Worm (Caenorhabditis elegans): ENCODE measurements around the gene F28B4.3.

The F28B4.3 gene

DNA sequence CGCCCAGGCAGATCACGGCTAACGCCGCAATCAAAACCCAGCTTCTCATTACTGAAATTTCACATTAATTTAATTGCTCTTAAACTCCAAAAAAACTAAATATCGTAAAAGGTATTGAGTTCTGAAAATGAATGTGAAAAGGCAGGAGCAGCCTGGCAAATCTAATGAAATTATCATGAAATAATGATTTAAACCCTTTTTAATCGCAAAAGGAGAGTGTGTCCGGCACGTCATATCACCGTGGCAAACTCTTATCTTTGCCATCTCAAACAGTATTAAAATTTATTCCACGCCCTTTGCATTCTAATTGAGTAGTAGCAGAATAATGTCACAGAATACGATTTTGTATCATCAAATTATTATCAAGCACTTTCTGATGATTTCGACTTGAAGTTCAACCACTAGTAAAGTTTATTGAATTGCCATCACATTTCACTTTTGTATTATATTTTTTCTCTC, at the start of gene F28B4.3:
F28B4.3 (minus strand) TSS at position 51 of the 459 bp plus-strand sequence.
- no peak for TF ChIP-seq ztf-22 (GFP tag; optimal IDR thresholded peaks at IDR 0.05)
- TF ChIP-seq nfya-2 (GFP tag; IDR thresholded peaks at IDR 0.05) = no peak
- TF ChIP-seq nhr-80 (tag; optimal IDR thresholded peaks at IDR 0.05) = peak; percentile 96
- TF ChIP-seq K12H6.12 (tag; optimal IDR thresholded peaks at IDR 0.05) = no peak
- TF ChIP-seq ets-4 (GFP tag; optimal IDR thresholded peaks at IDR 0.05) = peak; percentile 54
- 0 out of 2 replicates have a peak, but pooled peaks have one; percentile 27 for TF ChIP-seq dox-1 (GFP tag; IDR thresholded peaks at IDR 0.05)
- no peak for TF ChIP-seq B0035.1 (tag; optimal IDR thresholded peaks at IDR 0.05)
- peak; percentile 78 for TF ChIP-seq repo-1 (tag; optimal IDR thresholded peaks at IDR 0.05)

DNA sequence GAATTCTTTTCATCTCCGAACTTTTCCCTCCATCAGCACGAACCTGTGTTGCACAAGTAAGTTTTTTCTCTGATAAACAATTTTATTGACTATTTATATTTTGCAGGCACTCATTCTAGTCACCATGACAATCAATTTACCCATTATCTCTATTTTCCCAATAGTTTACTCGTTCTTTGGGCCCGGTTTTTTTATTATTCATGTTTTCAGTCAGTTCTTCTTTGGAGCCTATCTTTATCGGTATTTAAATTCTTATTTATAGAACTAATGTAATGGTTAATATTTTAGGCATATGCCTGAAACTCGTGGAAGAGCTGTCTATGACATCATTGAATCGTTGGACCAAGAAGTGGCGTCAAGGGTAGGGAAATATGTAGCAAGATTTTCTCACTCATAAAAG, 49.8 kb upstream of the F28B4.3 start:
- TF ChIP-seq him-1 (tag; optimal IDR thresholded peaks at IDR 0.05) (no peak), unc-130 (GFP tag; optimal IDR thresholded peaks at IDR 0.05) (no peak), bed-1 (GFP tag; IDR thresholded peaks at IDR 0.05) (no peak), mxl-1 (tag; optimal IDR thresholded peaks at IDR 0.05) (no peak), madf-6 (GFP tag; IDR thresholded peaks at IDR 0.05) (no peak), B0336.3 (GFP tag; IDR thresholded peaks at IDR 0.05) (no peak), lsy-27 (tag; optimal IDR thresholded peaks at IDR 0.05; ENCODE audit: borderline replicate concordance, insufficient read depth) (no peak), ama-1 (optimal IDR thresholded peaks at IDR 0.05) (no peak), ama-1 (GFP tag; optimal IDR thresholded peaks at IDR 0.05) (no peak), xnd-1 (tag; optimal IDR thresholded peaks at IDR 0.05) (no peak), rec-8 (tag; optimal IDR thresholded peaks at IDR 0.05) (no peak), dpl-1 (GFP tag; optimal IDR thresholded peaks at IDR 0.05) (no peak), nfya-2 (GFP tag; IDR thresholded peaks at IDR 0.05) (no peak), attf-6 (GFP tag; IDR thresholded peaks at IDR 0.05) (no peak), ceh-91 (GFP tag; IDR thresholded peaks at IDR 0.05) (no peak), lin-54 (GFP tag; optimal IDR thresholded peaks at IDR 0.05) (no peak), zfh-2 (GFP tag; conservative IDR thresholded peaks at IDR 0.05) (no peak), ceh-79 (tag; optimal IDR thresholded peaks at IDR 0.05) (no peak), K12H6.12 (tag; optimal IDR thresholded peaks at IDR 0.05) (no peak)

DNA sequence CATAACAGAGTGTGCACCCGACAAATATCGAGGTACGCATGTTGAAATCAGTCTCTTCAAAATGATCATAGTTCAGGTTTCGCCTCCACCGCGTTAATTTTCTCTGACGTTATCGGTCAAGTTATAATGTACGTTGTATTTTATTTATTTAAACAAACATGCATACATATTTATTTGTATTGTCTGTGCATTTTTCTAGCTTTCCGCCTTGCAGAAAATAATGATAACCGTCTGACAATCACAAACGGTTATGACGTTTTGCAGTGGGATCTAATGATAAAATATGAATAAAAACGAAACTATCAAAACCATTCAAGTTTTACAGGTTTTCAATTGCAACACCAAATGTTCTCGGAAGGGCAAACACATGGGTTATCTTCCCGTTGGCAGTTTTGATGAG, 48.0 kb upstream of the F28B4.3 start:
- TF ChIP-seq nhr-120 (GFP tag; IDR thresholded peaks at IDR 0.05) (no peak), ets-4 (GFP tag; optimal IDR thresholded peaks at IDR 0.05) (no peak), nhr-80 (tag; optimal IDR thresholded peaks at IDR 0.05) (peak; percentile 57), aptf-3 (GFP tag; IDR thresholded peaks at IDR 0.05) (no peak)

DNA sequence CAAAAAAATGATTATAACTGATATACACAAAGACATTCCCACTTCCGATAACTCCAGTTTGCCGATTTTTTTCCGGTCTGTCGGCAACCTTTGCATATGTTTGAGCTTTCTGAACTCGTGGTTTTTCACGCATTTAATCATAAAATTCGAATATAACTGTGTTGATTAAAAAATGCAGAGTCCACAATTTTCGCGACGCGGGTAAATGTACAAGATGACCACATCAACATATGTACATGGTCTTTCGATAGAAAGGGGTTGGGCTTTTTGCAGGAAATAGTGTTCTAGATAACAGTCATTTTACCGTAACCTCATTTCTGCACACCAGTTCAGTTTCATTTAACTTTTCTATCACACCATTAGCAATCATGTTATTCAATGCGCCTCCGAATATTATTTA, 47.1 kb upstream of the F28B4.3 start, which contains the start of gene K09C4.5:
K09C4.5 (plus strand) TSS at position 326 of the 400 bp plus-strand sequence.
- no peak for TF ChIP-seq bed-1 (GFP tag; IDR thresholded peaks at IDR 0.05)
- TF ChIP-seq lsy-27 (tag; optimal IDR thresholded peaks at IDR 0.05; ENCODE audit: borderline replicate concordance, insufficient read depth) = no peak
- TF ChIP-seq zim-3 (tag; optimal IDR thresholded peaks at IDR 0.05) = no peak
- no peak for TF ChIP-seq nhr-179 (tag; optimal IDR thresholded peaks at IDR 0.05)
- TF ChIP-seq ceh-100 (GFP tag; IDR thresholded peaks at IDR 0.05) = no peak
- no peak for TF ChIP-seq akir-1 (GFP tag; optimal IDR thresholded peaks at IDR 0.05)
- TF ChIP-seq ceh-58 (GFP tag; IDR thresholded peaks at IDR 0.05) = no peak
- TF ChIP-seq ceh-91 (GFP tag; IDR thresholded peaks at IDR 0.05) = no peak
- TF ChIP-seq lin-35 (GFP tag; optimal IDR thresholded peaks at IDR 0.05) = no peak
- TF ChIP-seq snpc-3.4 (tag; optimal IDR thresholded peaks at IDR 0.05) = no peak
- TF ChIP-seq bed-2 (GFP tag; IDR thresholded peaks at IDR 0.05) = no peak
- no peak for TF ChIP-seq hsf-1 (GFP tag; IDR thresholded peaks at IDR 0.05)

All from whole organism, young adult.